Worm (Caenorhabditis elegans) whole organism, young adult: Measurements from ENCODE around the gene unc-50.

Source experiments
- C06A6.2 ChIP-seq: fragments of 200-800 bp; sonication (Bioruptor generic); conservative IDR thresholded peaks from 2 replicates; pipeline ENCODE4 v1.3.6; 2022; ENCODE audit warnings: missing genetic modification characterization, missing compliant biosample characterization
- ama-1 ChIP-seq, 3 experiments: fragments of 150-350 bp in 1 of 3; sonication (generic microtip) in 2 of 3; optimal IDR thresholded peaks; 2 replicates each; lab custom pipeline; 2014 to 2018; ENCODE audit warnings: missing biosample characterization in 2 of 3, missing genetic modification characterization in 2 of 3, missing genetic modification reagents in 2 of 3
- ceh-100 ChIP-seq: fragments of 200-800 bp; sonication (Bioruptor generic); IDR thresholded peaks from 2 replicates; pipeline ENCODE4 v1.3.6; 2022; ENCODE audit warnings: missing genetic modification reagents, missing genetic modification characterization, missing compliant biosample characterization
- chd-7 ChIP-seq: sonication (generic microtip); optimal IDR thresholded peaks from 2 replicates; lab custom pipeline; 2016; ENCODE audit warnings: mild to moderate bottlenecking, missing genetic modification characterization, moderate library complexity, missing compliant biosample characterization
- lin-26 ChIP-seq: fragments of 200-800 bp; sonication (Bioruptor generic); IDR thresholded peaks from 2 replicates; pipeline ENCODE4 v1.3.6; 2022; ENCODE audit warnings: missing genetic modification reagents, missing genetic modification characterization, missing compliant biosample characterization
- mes-4 ChIP-seq: sonication (generic microtip); optimal IDR thresholded peaks from 2 replicates; lab custom pipeline; 2016; ENCODE audit warnings: missing genotype, missing genetic modification characterization, missing compliant biosample characterization
- nhr-120 ChIP-seq: fragments of 200-800 bp; sonication (Bioruptor generic); IDR thresholded peaks from 2 replicates; pipeline ENCODE4 v1.3.6; 2022; ENCODE audit warnings: missing genetic modification characterization, missing compliant biosample characterization
- snpc-3.4 ChIP-seq: sonication (generic microtip); optimal IDR thresholded peaks from 2 replicates; lab custom pipeline; 2017; ENCODE audit warnings: missing genetic modification characterization, mild to moderate bottlenecking, missing compliant biosample characterization, antibody characterized with exemption, moderate library complexity, missing genotype, missing genetic modification reagents
- snpc-4 ChIP-seq, 5 experiments: fragments of 150-350 bp in 1 of 5; sonication (generic microtip) in 4 of 5; optimal IDR thresholded peaks; 2 replicates each; lab custom pipeline; 2014 to 2018; ENCODE audit warnings: missing genetic modification characterization in 5 of 5, missing biosample characterization in 3 of 5, antibody characterized with exemption in 2 of 5, mild to moderate bottlenecking in 2 of 5, missing compliant biosample characterization in 2 of 5, missing genotype in 2 of 5, moderate library complexity in 2 of 5, missing genetic modification reagents in 1 of 5
- unc-62 ChIP-seq: fragments of 150-350 bp; optimal IDR thresholded peaks from 2 replicates; lab custom pipeline; 2014; ENCODE audit warnings: missing biosample characterization, missing genetic modification reagents, missing genetic modification characterization
- ztf-28 ChIP-seq: fragments of 200-800 bp; sonication (Bioruptor generic); IDR thresholded peaks from 2 replicates; pipeline ENCODE4 v1.3.6; 2022; ENCODE audit warnings: missing genetic modification reagents, missing genetic modification characterization, missing compliant biosample characterization

DNA sequence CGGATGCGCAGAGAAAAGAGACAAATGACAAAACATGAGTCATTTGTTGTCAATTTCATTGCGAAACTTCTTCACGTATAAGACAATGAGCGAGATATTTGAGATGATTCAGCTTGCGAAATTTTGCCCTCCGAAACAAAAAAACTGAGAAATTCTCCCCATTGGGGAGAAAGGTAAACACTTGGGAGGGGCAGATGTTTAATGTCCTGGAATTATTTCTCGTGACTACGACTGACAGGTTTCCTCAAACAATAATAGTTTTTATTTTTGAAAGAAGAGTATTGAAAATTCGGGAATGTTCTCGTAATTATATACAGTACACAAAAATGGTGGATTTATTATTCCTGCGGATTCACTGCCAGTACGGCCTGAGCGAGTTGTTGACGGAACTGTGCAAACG is 13.3 kb upstream of the unc-50 start:
- TF ChIP-seq ceh-100 (GFP tag; lab: Robert Waterston, UW) (no peak), chd-7 (no peak), ama-1 (optimal IDR thresholded peaks at IDR 0.05; lab: Kevin White, UChicago) (no peak), ama-1 (GFP tag; optimal IDR thresholded peaks at IDR 0.05; lab: Kevin White, UChicago) (no peak), ztf-28 (GFP tag; lab: Robert Waterston, UW) (no peak), unc-62 (GFP tag; lab: Kevin White, UChicago) (no peak), lin-26 (no peak), snpc-4 (GFP tag; optimal IDR thresholded peaks at IDR 0.05; lab: Kevin White, UChicago) (no peak), snpc-4 (tag; optimal IDR thresholded peaks at IDR 0.05; lab: Kevin White, UChicago) (no peak), mes-4 (tag; lab: Kevin White, UChicago) (no peak), snpc-3.4 (tag; lab: Kevin White, UChicago) (no peak), nhr-120 (GFP tag; lab: Robert Waterston, UW) (no peak), C06A6.2 (GFP tag; lab: Robert Waterston, UW) (no peak)
